Worm (Caenorhabditis elegans) whole organism, L4 larva: ENCODE data around the gene col-162.

Source experiments
- Y48G9A.11 ChIP-seq: fragments of 200-800 bp; sonication (Bioruptor generic); IDR thresholded peaks from 2 replicates; pipeline ENCODE4 v1.3.6; 2022; ENCODE audit warnings: missing genetic modification reagents, missing genetic modification characterization, missing compliant biosample characterization
- ama-1 ChIP-seq: fragments of 150-350 bp; optimal IDR thresholded peaks from 2 replicates; lab custom pipeline; 2014; ENCODE audit warnings: inconsistent platforms, mixed read lengths
- daf-8 ChIP-seq: fragments of 200-800 bp; sonication (Bioruptor generic); IDR thresholded peaks from 2 replicates; pipeline ENCODE4 v1.3.6; 2022; ENCODE audit warnings: missing genetic modification characterization, missing compliant biosample characterization
- mes-2 ChIP-seq: sonication (generic microtip); optimal IDR thresholded peaks from 2 replicates; lab custom pipeline; 2016; ENCODE audit warnings: missing genotype, mild to moderate bottlenecking, missing genetic modification characterization, missing compliant biosample characterization; ENCODE audit not compliant: poor library complexity, severe bottlenecking
- nhr-10 ChIP-seq: fragments of 150-350 bp; optimal IDR thresholded peaks from 2 replicates; lab custom pipeline; 2014; ENCODE audit warnings: missing biosample characterization, missing genetic modification characterization
- nhr-28 ChIP-seq: fragments of 150-350 bp; optimal IDR thresholded peaks from 2 replicates; lab custom pipeline; 2014; ENCODE audit warnings: missing biosample characterization, missing genetic modification characterization
- pqm-1 ChIP-seq: sonication (generic microtip); optimal IDR thresholded peaks from 2 replicates; lab custom pipeline; 2017; ENCODE audit warnings: missing biosample characterization, missing genetic modification characterization
- rbr-2 ChIP-seq: sonication (generic microtip); optimal IDR thresholded peaks from 2 replicates; lab custom pipeline; 2016; ENCODE audit warnings: missing genotype, missing genetic modification characterization, missing compliant biosample characterization
- zag-1 ChIP-seq: fragments of 150-350 bp; optimal IDR thresholded peaks from 2 replicates; lab custom pipeline; 2014; ENCODE audit warnings: missing biosample characterization, missing genetic modification characterization

- TF ChIP-seq nhr-10 (tag; lab: Kevin White, UChicago) (no peak), rbr-2 (tag; lab: Kevin White, UChicago) (no peak), mes-2 (no peak), daf-8 (GFP tag; lab: Robert Waterston, UW) (no peak), Y48G9A.11 (GFP tag; lab: Robert Waterston, UW) (no peak), zag-1 (tag; lab: Kevin White, UChicago) (no peak), pqm-1 (no peak), ama-1 (lab: Kevin White, UChicago) (no peak), nhr-28 (tag; lab: Kevin White, UChicago) (no peak)
Observed at ce11 chrV:13428660-13429059, 13.1 kb upstream of the col-162 start, which contains the start of gene srd-19.
